Worm (Caenorhabditis elegans) whole organism, late embryonic: ENCODE data around the gene maph-1.3.

ENCODE experiments used
- ceh-2 ChIP-seq: sonication (generic microtip); optimal IDR thresholded peaks from 2 replicates; lab custom pipeline; 2016; ENCODE audit warnings: missing genotype, missing genetic modification characterization, missing compliant biosample characterization
- dmd-4 ChIP-seq: sonication (generic microtip); optimal IDR thresholded peaks from 2 replicates; lab custom pipeline; 2016; ENCODE audit warnings: borderline replicate concordance, missing genetic modification characterization, missing compliant biosample characterization
- fax-1 ChIP-seq: sonication (generic microtip); optimal IDR thresholded peaks from 2 replicates; lab custom pipeline; 2016; ENCODE audit warnings: missing genotype, missing genetic modification characterization, missing compliant biosample characterization
- lin-11 ChIP-seq: fragments of 200-800 bp; sonication (Bioruptor generic); optimal IDR thresholded peaks from 2 replicates; lab custom pipeline; 2018; ENCODE audit warnings: mild to moderate bottlenecking, missing genetic modification characterization, missing compliant biosample characterization
- madf-2 ChIP-seq: sonication (generic microtip); optimal IDR thresholded peaks from 2 replicates; lab custom pipeline; 2017; ENCODE audit warnings: missing genetic modification characterization, missing compliant biosample characterization
- nhr-11 ChIP-seq: fragments of 150-350 bp; optimal IDR thresholded peaks from 2 replicates; lab custom pipeline; 2014; ENCODE audit warnings: missing biosample characterization, missing genetic modification characterization
- rnt-1 ChIP-seq: sonication (generic microtip); optimal IDR thresholded peaks from 2 replicates; lab custom pipeline; 2016; ENCODE audit warnings: missing genetic modification characterization, missing compliant biosample characterization
- sox-4 ChIP-seq: sonication (generic microtip); optimal IDR thresholded peaks from 2 replicates; lab custom pipeline; 2017; ENCODE audit warnings: mild to moderate bottlenecking, missing genetic modification characterization, inconsistent platforms, missing compliant biosample characterization

- TF ChIP-seq dmd-4 (tag; lab: Kevin White, UChicago) (no peak), nhr-11 (tag; lab: Kevin White, UChicago) (no peak), ceh-2 (tag; lab: Kevin White, UChicago) (no peak), rnt-1 (tag; lab: Kevin White, UChicago) (peak; percentile 44), lin-11 (no peak), madf-2 (tag; lab: Kevin White, UChicago) (no peak), fax-1 (no peak), sox-4 (tag; lab: Kevin White, UChicago) (peak; percentile 31)
Measured at ce11 chrIII:3862918-3863385, 18.3 kb downstream of the maph-1.3 start, which contains the start of gene brc-1.
